Worm (Caenorhabditis elegans) whole organism, L4 larva: Measurements from ENCODE around the gene F13A2.10.

ENCODE experiments used
- Y48G9A.11 ChIP-seq: fragments of 200-800 bp; sonication (Bioruptor generic); IDR thresholded peaks from 2 replicates; pipeline ENCODE4 v1.3.6; 2022; ENCODE audit warnings: missing genetic modification reagents, missing genetic modification characterization, missing compliant biosample characterization
- ama-1 ChIP-seq: fragments of 150-350 bp; optimal IDR thresholded peaks from 2 replicates; lab custom pipeline; 2014; ENCODE audit warnings: inconsistent platforms, mixed read lengths
- ceh-20 ChIP-seq: fragments of 200-800 bp; sonication (Bioruptor generic); IDR thresholded peaks from 2 replicates; pipeline ENCODE4 v1.3.6; 2022; ENCODE audit warnings: missing genetic modification reagents, missing genetic modification characterization, missing compliant biosample characterization
- hmg-1.1 ChIP-seq: fragments of 200-800 bp; sonication (Bioruptor generic); IDR thresholded peaks from 2 replicates; pipeline ENCODE4 v1.3.6; 2022; ENCODE audit warnings: missing genetic modification reagents, missing genetic modification characterization, missing compliant biosample characterization
- lin-13 ChIP-seq: fragments of 150-350 bp; optimal IDR thresholded peaks from 2 replicates; lab custom pipeline; 2014; ENCODE audit warnings: missing biosample characterization, missing genetic modification reagents, missing genetic modification characterization
- lsy-2 ChIP-seq, 2 experiments: fragments of 150-350 bp in 1 of 2; sonication (generic microtip) in 1 of 2; optimal IDR thresholded peaks; 2 replicates each; lab custom pipeline; 2014 to 2017; ENCODE audit warnings: missing biosample characterization in 2 of 2, missing genetic modification characterization in 2 of 2
- nhr-77 ChIP-seq: fragments of 150-350 bp; optimal IDR thresholded peaks from 2 replicates; lab custom pipeline; 2014; ENCODE audit warnings: missing biosample characterization, missing genetic modification characterization
- pha-4 ChIP-seq, 2 experiments: fragments of 150-350 bp in 1 of 2; fragments of 200-800 bp in 1 of 2; sonication (Bioruptor generic) in 1 of 2; IDR thresholded peaks in 1 of 2; optimal IDR thresholded peaks in 1 of 2; 2 replicates each; pipeline versions ENCODE4 v1.3.6 to Lab custom; 2014 to 2022; ENCODE audit warnings: missing genetic modification characterization in 2 of 2, missing genetic modification reagents in 2 of 2, missing biosample characterization in 1 of 2, missing compliant biosample characterization in 1 of 2
- set-16 ChIP-seq: fragments of 200-800 bp; sonication (Bioruptor generic); IDR thresholded peaks from 2 replicates; pipeline ENCODE4 v1.3.6; 2022; ENCODE audit warnings: missing genetic modification reagents, missing genetic modification characterization, missing compliant biosample characterization

- TF ChIP-seq lsy-2 (tag; optimal IDR thresholded peaks at IDR 0.05; lab: Kevin White, UChicago) (no peak), nhr-77 (tag; lab: Kevin White, UChicago) (no peak), lin-13 (no peak), pha-4 (GFP tag; IDR thresholded peaks at IDR 0.05; lab: Robert Waterston, UW) (no peak), pha-4 (tag; optimal IDR thresholded peaks at IDR 0.05; lab: Kevin White, UChicago) (no peak), set-16 (GFP tag; lab: Robert Waterston, UW) (no peak), hmg-1.1 (GFP tag; lab: Robert Waterston, UW) (no peak), ama-1 (no peak), ceh-20 (no peak), Y48G9A.11 (GFP tag; lab: Robert Waterston, UW) (no peak)
Observed at ce11 chrV:4373656-4374055, 12.4 kb downstream of the F13A2.10 start.
